Fruit fly (Drosophila melanogaster) whole organism, embryonic: ENCODE results near the gene Uch-L5R.

Experiments used
- Abd-B ChIP-seq: fragments of 200-800 bp; sonication (Bioruptor generic); optimal IDR thresholded peaks from 2 replicates; lab custom pipeline; 2018; ENCODE audit warnings: missing biosample characterization, mild to moderate bottlenecking, missing genetic modification characterization, moderate library complexity
- Antp ChIP-seq: fragments of 200-800 bp; sonication (Bioruptor generic); optimal IDR thresholded peaks from 3 replicates; lab custom pipeline; 2016; ENCODE audit warnings: missing biosample characterization, missing genetic modification characterization
- Blimp-1 ChIP-seq: fragments of 200-800 bp; sonication (Bioruptor generic); optimal IDR thresholded peaks from 3 replicates; lab custom pipeline; 2018; ENCODE audit warnings: missing biosample characterization, missing genetic modification characterization, mild to moderate bottlenecking, moderate library complexity, missing genetic modification reagents
- CG10654 ChIP-seq: fragments of 200-800 bp; sonication (Bioruptor generic); optimal IDR thresholded peaks from 2 replicates; lab custom pipeline; 2016; ENCODE audit warnings: missing biosample characterization, missing genetic modification characterization
- CG10979 ChIP-seq: fragments of 200-800 bp; sonication (Bioruptor generic); optimal IDR thresholded peaks from 2 replicates; lab custom pipeline; 2018; ENCODE audit warnings: missing biosample characterization, mild to moderate bottlenecking, missing genetic modification characterization, moderate library complexity
- CG11085 ChIP-seq: fragments of 200-800 bp; sonication (Bioruptor generic); IDR thresholded peaks from 2 replicates; pipeline ENCODE4 v1.3.6; 2022; ENCODE audit warnings: missing biosample characterization, missing genetic modification characterization
- CG13296 ChIP-seq: fragments of 200-800 bp; sonication (Bioruptor generic); optimal IDR thresholded peaks from 3 replicates; lab custom pipeline; 2018; ENCODE audit warnings: missing biosample characterization, mild to moderate bottlenecking, missing genetic modification characterization
- CG14710 ChIP-seq: fragments of 200-800 bp; sonication (Bioruptor generic); optimal IDR thresholded peaks from 3 replicates; lab custom pipeline; 2019; ENCODE audit warnings: missing biosample characterization, mild to moderate bottlenecking, missing genetic modification characterization, moderate library complexity
- CG16815 ChIP-seq: fragments of 200-800 bp; sonication (Bioruptor generic); optimal IDR thresholded peaks from 3 replicates; lab custom pipeline; 2017; ENCODE audit warnings: missing biosample characterization, mild to moderate bottlenecking, missing genetic modification characterization
- CG17361 ChIP-seq: fragments of 200-800 bp; sonication (Bioruptor generic); IDR thresholded peaks from 3 replicates; pipeline ENCODE4 v1.3.6; 2022; ENCODE audit warnings: missing biosample characterization, missing genetic modification characterization
- CG33557 ChIP-seq: fragments of 200-800 bp; sonication (Bioruptor generic); optimal IDR thresholded peaks from 2 replicates; lab custom pipeline; 2019; ENCODE audit warnings: missing biosample characterization, mild to moderate bottlenecking, missing genetic modification characterization, moderate library complexity
- CG3407 ChIP-seq: fragments of 200-800 bp; sonication (Bioruptor generic); optimal IDR thresholded peaks from 2 replicates; lab custom pipeline; 2018; ENCODE audit warnings: missing biosample characterization, mild to moderate bottlenecking, missing genetic modification characterization
- CG34224 ChIP-seq: fragments of 200-800 bp; sonication (Bioruptor generic); IDR thresholded peaks from 3 replicates; pipeline ENCODE4 v1.3.6; 2022; ENCODE audit warnings: missing biosample characterization, missing genetic modification characterization; ENCODE audit not compliant: partially characterized antibody
- CG4707 ChIP-seq: fragments of 200-800 bp; sonication (Bioruptor generic); optimal IDR thresholded peaks from 2 replicates; lab custom pipeline; 2018; ENCODE audit warnings: missing biosample characterization, mild to moderate bottlenecking, missing genetic modification characterization, moderate library complexity
- CG5180 ChIP-seq: fragments of 200-800 bp; sonication (Bioruptor generic); optimal IDR thresholded peaks from 3 replicates; lab custom pipeline; 2017; ENCODE audit warnings: missing biosample characterization, missing genetic modification characterization, mild to moderate bottlenecking, moderate library complexity, missing genetic modification reagents
- CG6654 ChIP-seq: fragments of 200-800 bp; sonication (Bioruptor generic); optimal IDR thresholded peaks from 2 replicates; lab custom pipeline; 2017; ENCODE audit warnings: missing biosample characterization, mild to moderate bottlenecking, missing genetic modification characterization
- CG7745 ChIP-seq: fragments of 200-800 bp; sonication (Bioruptor generic); optimal IDR thresholded peaks from 2 replicates; lab custom pipeline; 2018; ENCODE audit warnings: missing biosample characterization, mild to moderate bottlenecking, missing genetic modification characterization, moderate library complexity
- CG8765 ChIP-seq: fragments of 200-800 bp; sonication (Bioruptor generic); IDR thresholded peaks from 2 replicates; pipeline ENCODE4 v1.3.6; 2022; ENCODE audit warnings: missing biosample characterization, missing genetic modification characterization
- CG9727 ChIP-seq: fragments of 200-800 bp; sonication (Bioruptor generic); optimal IDR thresholded peaks from 3 replicates; lab custom pipeline; 2017; ENCODE audit warnings: missing biosample characterization, mild to moderate bottlenecking, missing genetic modification characterization
- CG9817 ChIP-seq: fragments of 200-800 bp; sonication (Bioruptor generic); optimal IDR thresholded peaks from 2 replicates; lab custom pipeline; 2018; ENCODE audit warnings: missing biosample characterization, mild to moderate bottlenecking, missing genetic modification characterization, moderate library complexity
- CTCF ChIP-seq: fragments of 200-800 bp; sonication (Bioruptor generic); optimal IDR thresholded peaks from 2 replicates; lab custom pipeline; 2017; ENCODE audit warnings: missing biosample characterization, mild to moderate bottlenecking, missing genetic modification characterization, moderate library complexity
- H15 ChIP-seq: fragments of 200-800 bp; sonication (Bioruptor generic); IDR thresholded peaks from 3 replicates; pipeline ENCODE4 v1.3.6; 2022; ENCODE audit warnings: missing biosample characterization, missing genetic modification characterization
- H2.0 ChIP-seq: fragments of 200-800 bp; sonication (Bioruptor generic); IDR thresholded peaks from 2 replicates; pipeline ENCODE4 v1.3.6; 2022; ENCODE audit warnings: missing biosample characterization, missing genetic modification characterization
- HLH4C ChIP-seq: fragments of 200-800 bp; sonication (Bioruptor generic); IDR thresholded peaks from 3 replicates; pipeline ENCODE4 v1.3.6; 2022; ENCODE audit warnings: missing biosample characterization, missing genetic modification characterization; ENCODE audit not compliant: partially characterized antibody
- HLH54F ChIP-seq: fragments of 200-800 bp; sonication (Bioruptor generic); optimal IDR thresholded peaks from 3 replicates; lab custom pipeline; 2016; ENCODE audit warnings: missing biosample characterization, missing genetic modification characterization
- Med ChIP-seq: fragments of 200-800 bp; sonication (Bioruptor generic); peaks from one replicate; lab custom pipeline; 2016; ENCODE audit warnings: missing biosample characterization, missing genetic modification characterization, mild to moderate bottlenecking, inconsistent platforms, moderate library complexity
- NC2β ChIP-seq: fragments of 200-800 bp; sonication (Bioruptor generic); optimal IDR thresholded peaks from 2 replicates; lab custom pipeline; 2016; ENCODE audit warnings: missing biosample characterization, missing genetic modification characterization
- Optix ChIP-seq: fragments of 200-800 bp; sonication (Bioruptor generic); IDR thresholded peaks from 3 replicates; pipeline ENCODE4 v1.3.6; 2022; ENCODE audit warnings: missing biosample characterization, missing genetic modification characterization
- Poxn ChIP-seq: fragments of 200-800 bp; sonication (Bioruptor generic); IDR thresholded peaks from 2 replicates; pipeline ENCODE4 v1.3.6; 2022; ENCODE audit warnings: missing biosample characterization, missing genetic modification characterization
- Rfx ChIP-seq: fragments of 200-800 bp; sonication (Bioruptor generic); IDR thresholded peaks from 2 replicates; pipeline ENCODE4 v1.3.6; 2022; ENCODE audit warnings: missing biosample characterization, missing genetic modification characterization
- Side ChIP-seq: fragments of 200-800 bp; sonication (Bioruptor generic); optimal IDR thresholded peaks from 2 replicates; lab custom pipeline; 2016; ENCODE audit warnings: missing biosample characterization, missing genetic modification characterization
- Xrp1 ChIP-seq: fragments of 200-800 bp; sonication (Bioruptor generic); IDR thresholded peaks from 2 replicates; pipeline ENCODE4 v1.3.6; 2022; ENCODE audit warnings: missing biosample characterization, missing genetic modification characterization
- al ChIP-seq: fragments of 200-800 bp; sonication (Bioruptor generic); IDR thresholded peaks from 2 replicates; pipeline ENCODE4 v1.3.6; 2022; ENCODE audit warnings: missing biosample characterization, missing genetic modification characterization
- bab2 ChIP-seq: fragments of 200-800 bp; sonication (Bioruptor generic); optimal IDR thresholded peaks from 2 replicates; lab custom pipeline; 2016; ENCODE audit warnings: missing biosample characterization, missing genetic modification characterization
- chif ChIP-seq, 2 experiments: fragments of 200-800 bp; sonication (Bioruptor generic); optimal IDR thresholded peaks; 3 replicates each; lab custom pipeline; 2016; ENCODE audit warnings: missing biosample characterization in 2 of 2, missing genetic modification characterization in 2 of 2
- ci ChIP-seq: fragments of 200-800 bp; sonication (Bioruptor generic); IDR thresholded peaks from 3 replicates; pipeline ENCODE4 v1.3.6; 2022; ENCODE audit warnings: missing biosample characterization, missing genetic modification characterization
- croc ChIP-seq: fragments of 200-800 bp; sonication (Bioruptor generic); conservative IDR thresholded peaks from 3 replicates; pipeline ENCODE4 v1.3.6; 2022; ENCODE audit warnings: missing biosample characterization, missing genetic modification characterization
- cwo ChIP-seq: fragments of 200-800 bp; sonication (Bioruptor generic); optimal IDR thresholded peaks from 3 replicates; lab custom pipeline; 2017; ENCODE audit warnings: missing biosample characterization, missing genetic modification characterization, mild to moderate bottlenecking, moderate library complexity, missing genetic modification reagents
- gce ChIP-seq: fragments of 200-800 bp; sonication (Bioruptor generic); IDR thresholded peaks from 3 replicates; pipeline ENCODE4 v1.3.6; 2022; ENCODE audit warnings: missing biosample characterization, missing genetic modification characterization
- gcm2 ChIP-seq: fragments of 200-800 bp; sonication (Bioruptor generic); optimal IDR thresholded peaks from 2 replicates; lab custom pipeline; 2016; ENCODE audit warnings: missing biosample characterization, missing genetic modification characterization
- oc ChIP-seq: fragments of 200-800 bp; sonication (Bioruptor generic); optimal IDR thresholded peaks from 2 replicates; lab custom pipeline; 2018; ENCODE audit warnings: missing biosample characterization, mild to moderate bottlenecking, missing genetic modification characterization, moderate library complexity
- pros ChIP-seq: fragments of 200-800 bp; sonication (Bioruptor generic); optimal IDR thresholded peaks from 3 replicates; lab custom pipeline; 2019; ENCODE audit warnings: missing biosample characterization, mild to moderate bottlenecking, missing genetic modification characterization, moderate library complexity
- sens-2 ChIP-seq: fragments of 200-800 bp; sonication (Bioruptor generic); IDR thresholded peaks from 2 replicates; pipeline ENCODE4 v1.3.6; 2022; ENCODE audit warnings: missing biosample characterization, missing genetic modification characterization
- slbo ChIP-seq: fragments of 200-800 bp; sonication (Bioruptor generic); IDR thresholded peaks from 2 replicates; pipeline ENCODE4 v1.3.6; 2022; ENCODE audit warnings: missing biosample characterization, missing genetic modification characterization
- stc ChIP-seq: fragments of 200-800 bp; sonication (Bioruptor generic); IDR thresholded peaks from 2 replicates; pipeline ENCODE4 v1.3.6; 2022; ENCODE audit warnings: missing biosample characterization, missing genetic modification characterization
- wor ChIP-seq: fragments of 200-800 bp; sonication (Bioruptor generic); IDR thresholded peaks from 2 replicates; pipeline ENCODE4 v1.3.6; 2022; ENCODE audit warnings: missing biosample characterization, missing genetic modification characterization
- zen2 ChIP-seq: fragments of 200-800 bp; sonication (Bioruptor generic); IDR thresholded peaks from 3 replicates; pipeline ENCODE4 v1.3.6; 2022; ENCODE audit warnings: missing biosample characterization, missing genetic modification characterization; ENCODE audit not compliant: partially characterized antibody

The Uch-L5R gene

DNA sequence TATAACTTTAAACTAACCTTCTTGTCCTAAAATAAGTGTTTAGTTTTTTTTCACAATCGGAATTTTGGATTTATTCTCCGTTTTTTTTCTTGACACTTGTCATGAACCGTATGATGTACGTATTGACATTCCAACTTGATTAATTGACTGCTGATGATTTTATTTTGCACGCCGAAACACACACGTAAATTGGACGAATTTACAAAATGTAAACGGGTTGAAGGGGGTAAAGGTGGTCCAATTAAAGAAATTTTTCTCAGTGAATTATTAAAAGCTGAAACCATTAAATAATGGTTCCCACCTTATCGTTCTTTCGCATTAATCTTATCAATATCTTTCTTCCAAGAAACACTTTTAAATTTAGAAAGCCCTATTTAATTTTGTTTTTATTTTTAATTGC lies at the start of gene Uch-L5R:
TSS of gene Uch-L5R (minus strand) at position 101 of the 400 bp plus-strand sequence.
- no peak for TF ChIP-seq HLH54F (GFP tag; lab: Kevin White, UChicago)
- TF ChIP-seq gce: no peak
- TF ChIP-seq zen2 (GFP tag; lab: Robert Waterston, UW): no peak
- TF ChIP-seq slbo (GFP tag; lab: Robert Waterston, UW): no peak
- TF ChIP-seq stc (GFP tag; lab: Robert Waterston, UW): no peak
- no peak for TF ChIP-seq CG6654 (GFP tag; lab: Kevin White, UChicago)
- TF ChIP-seq wor (GFP tag; lab: Robert Waterston, UW): no peak
- no peak for TF ChIP-seq H2.0 (GFP tag; lab: Robert Waterston, UW)
- TF ChIP-seq bab2 (GFP tag; lab: Kevin White, UChicago): no peak
- no peak for TF ChIP-seq Antp (GFP tag; lab: Kevin White, UChicago)
- no peak for TF ChIP-seq CG7745 (tag; lab: Kevin White, UChicago)
- no peak for TF ChIP-seq CG10654
- no peak for TF ChIP-seq CG11085 (GFP tag; lab: Robert Waterston, UW)
- TF ChIP-seq sens-2 (GFP tag; lab: Robert Waterston, UW): no peak
- TF ChIP-seq pros (GFP tag; lab: Kevin White, UChicago): no peak
- TF ChIP-seq Poxn: no peak
- no peak for TF ChIP-seq chif (GFP tag; optimal IDR thresholded peaks at IDR 0.05; lab: Kevin White, UChicago)
- TF ChIP-seq CG8765 (GFP tag; lab: Robert Waterston, UW): no peak
- no peak for TF ChIP-seq al (GFP tag; lab: Robert Waterston, UW)

DNA sequence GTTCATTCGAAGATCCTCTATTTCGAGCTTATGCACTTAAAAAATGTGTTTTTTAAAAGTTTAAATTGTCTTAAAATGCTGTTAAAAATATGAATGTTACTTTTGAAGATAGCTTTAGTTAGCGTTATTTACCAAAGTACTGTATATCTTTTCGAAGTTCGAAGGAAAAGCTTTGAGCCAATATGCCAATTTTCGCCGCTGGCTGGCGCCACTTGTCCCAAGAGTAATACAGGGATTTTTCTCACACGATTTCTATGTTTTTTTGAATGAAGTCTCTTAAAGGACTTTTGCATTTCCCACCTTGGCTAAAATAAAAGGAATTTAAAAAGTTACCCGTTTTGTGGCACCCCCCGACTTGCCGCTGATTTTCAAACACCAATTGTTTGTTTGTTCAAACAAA lies 47.8 kb upstream of the Uch-L5R start:
- TF ChIP-seq CG5180 (GFP tag; lab: Kevin White, UChicago) (no peak), gcm2 (GFP tag; lab: Kevin White, UChicago) (no peak), CTCF (GFP tag; lab: Kevin White, UChicago) (peak; percentile 84), CG9817 (tag; lab: Kevin White, UChicago) (no peak), CG13296 (GFP tag; lab: Kevin White, UChicago) (no peak)

DNA sequence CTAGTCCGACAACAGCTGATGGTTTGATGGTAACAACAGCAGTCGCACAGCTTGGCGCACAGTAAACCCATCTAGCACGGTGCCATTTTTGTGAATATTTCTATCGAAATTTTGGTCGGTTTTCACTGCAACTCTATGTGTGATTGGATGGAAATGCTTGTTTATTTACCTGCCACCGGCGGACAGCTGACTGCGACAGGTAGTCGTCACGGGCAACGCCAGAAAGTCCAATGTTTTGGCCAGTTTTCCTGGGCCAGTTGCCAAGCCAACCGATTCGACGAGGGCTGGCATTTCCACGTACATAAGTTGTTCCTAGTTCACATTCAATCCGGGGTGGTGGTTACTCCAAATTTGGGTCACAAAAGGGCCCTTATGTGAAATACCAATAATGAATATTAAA lies 47.3 kb upstream of the Uch-L5R start, which contains the start of gene CG11356:
TSS of gene CG11356 (minus strand) at position 101 of the 400 bp plus-strand sequence.
- TF ChIP-seq Rfx (peak; percentile 30; the same call in 1 of the 2 replicates), cwo (no peak), Optix (no peak), HLH4C (GFP tag; lab: Robert Waterston, UW) (no peak)

DNA sequence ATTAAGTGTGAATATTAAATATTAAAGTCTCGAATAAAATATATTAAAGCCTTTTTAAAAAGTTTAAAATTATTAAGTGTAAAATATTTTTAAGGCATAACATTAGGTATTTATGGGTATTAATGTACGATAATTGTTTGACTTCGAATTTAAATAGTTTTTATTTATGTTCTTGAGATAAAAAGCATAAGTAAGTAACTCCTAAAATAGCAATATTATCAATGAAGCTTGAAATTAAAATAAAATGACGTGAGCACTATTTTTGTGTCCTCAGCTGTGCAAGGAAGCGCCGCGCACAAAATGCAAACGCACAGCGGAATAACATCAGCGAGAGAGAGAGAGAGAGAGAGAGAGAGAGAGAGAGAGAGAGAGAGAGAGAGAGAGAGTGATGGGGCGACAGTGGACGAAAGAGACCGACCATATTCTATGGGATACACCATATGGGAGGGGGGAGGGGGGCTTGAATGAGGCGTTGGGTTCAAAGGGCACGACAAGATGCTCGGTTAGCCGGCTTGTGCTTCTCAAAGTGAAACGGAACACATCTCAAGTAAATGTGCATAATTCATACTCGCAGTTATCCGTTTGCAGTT lies 33.9 kb upstream of the Uch-L5R start:
- TF ChIP-seq oc (tag; lab: Kevin White, UChicago) (no peak), Side (GFP tag; lab: Kevin White, UChicago) (no peak), CG14710 (tag; lab: Kevin White, UChicago) (peak; percentile 51), CG34224 (GFP tag; lab: Robert Waterston, UW) (no peak), NC2β (GFP tag; lab: Kevin White, UChicago) (no peak), CG3407 (GFP tag; lab: Kevin White, UChicago) (no peak), CG16815 (GFP tag; lab: Kevin White, UChicago) (peak; percentile 16), Abd-B (GFP tag; lab: Kevin White, UChicago) (no peak), CG4707 (no peak), ci (GFP tag; lab: Robert Waterston, UW) (no peak), Blimp-1 (GFP tag; lab: Kevin White, UChicago) (peak; percentile 36), Xrp1 (GFP tag; lab: Robert Waterston, UW) (peak; percentile 52; the same call in 1 of the 2 replicates), CG17361 (GFP tag; lab: Robert Waterston, UW) (peak; percentile 54; the same call in 2 of the 3 replicates), croc (GFP tag; lab: Robert Waterston, UW) (no peak), H15 (no peak), CG10979 (tag; lab: Kevin White, UChicago) (peak; percentile 64), Med (no peak), CG33557 (GFP tag; lab: Kevin White, UChicago) (peak; percentile 8), Antp (GFP tag; lab: Kevin White, UChicago) (no peak), CG9727 (GFP tag; lab: Kevin White, UChicago) (peak; percentile 35)
